Worm (Caenorhabditis elegans): ENCODE results near the gene lbp-4.
A peak's percentile ranks its signal among the peaks of the same experiment; 100 is the strongest.

lbp-4 gene

DNA sequence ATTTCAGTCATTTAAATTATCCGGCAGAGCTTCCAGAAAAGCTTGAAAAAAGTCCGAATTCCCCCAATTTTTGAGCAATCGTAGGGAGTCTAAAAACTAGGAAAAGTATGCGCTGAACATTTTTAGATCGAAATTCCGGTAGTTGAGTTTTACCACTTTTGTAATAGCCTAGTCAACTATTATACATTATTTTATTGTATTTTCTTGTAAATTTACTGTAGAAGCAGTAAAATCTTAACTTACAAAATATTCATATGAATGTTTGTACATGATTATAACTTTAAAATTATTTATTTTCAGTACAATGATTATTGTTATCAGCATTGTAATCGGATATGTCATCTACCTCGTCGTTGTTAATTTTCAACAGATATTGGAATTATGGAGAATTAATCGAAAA lies 38.9 kb upstream of the lbp-4 start, which contains the start of gene cyp-32A1:
TSS of gene cyp-32A1 (plus strand) at position 301 of the 400 bp plus-strand sequence.
- TF ChIP-seq fos-1 (tag; optimal IDR thresholded peaks at IDR 0.05): no peak
- no peak for TF ChIP-seq ztf-11 (tag; optimal IDR thresholded peaks at IDR 0.05)
- TF ChIP-seq aly-2 (tag; optimal IDR thresholded peaks at IDR 0.05): no peak
- no peak for TF ChIP-seq nhr-21 (tag; optimal IDR thresholded peaks at IDR 0.05)
- no peak for TF ChIP-seq R02D3.7 (tag; optimal IDR thresholded peaks at IDR 0.05)
- TF ChIP-seq C34F6.9 (tag; optimal IDR thresholded peaks at IDR 0.05): no peak
- no peak for TF ChIP-seq nhr-6 (tag; optimal IDR thresholded peaks at IDR 0.05)
- no peak for TF ChIP-seq mab-5 (tag; optimal IDR thresholded peaks at IDR 0.05)
- no peak for TF ChIP-seq ceh-16 (tag; optimal IDR thresholded peaks at IDR 0.05)
- TF ChIP-seq F13H6.1 (tag; optimal IDR thresholded peaks at IDR 0.05): no peak
- no peak for TF ChIP-seq lin-39 (tag; optimal IDR thresholded peaks at IDR 0.05)
- no peak for TF ChIP-seq nhr-23 (tag; optimal IDR thresholded peaks at IDR 0.05)
- no peak for TF ChIP-seq blmp-1 (tag; optimal IDR thresholded peaks at IDR 0.05; ENCODE audit: insufficient read depth)
- TF ChIP-seq zag-1 (tag; optimal IDR thresholded peaks at IDR 0.05): no peak
- no peak for TF ChIP-seq nhr-25 (tag; optimal IDR thresholded peaks at IDR 0.05)
- TF ChIP-seq skn-1 (tag; optimal IDR thresholded peaks at IDR 0.05): no peak
- no peak for TF ChIP-seq gmeb-1 (tag; optimal IDR thresholded peaks at IDR 0.05)
- TF ChIP-seq nhr-10 (tag; optimal IDR thresholded peaks at IDR 0.05): no peak
- no peak for TF ChIP-seq unc-62 (GFP tag; optimal IDR thresholded peaks at IDR 0.05)

DNA sequence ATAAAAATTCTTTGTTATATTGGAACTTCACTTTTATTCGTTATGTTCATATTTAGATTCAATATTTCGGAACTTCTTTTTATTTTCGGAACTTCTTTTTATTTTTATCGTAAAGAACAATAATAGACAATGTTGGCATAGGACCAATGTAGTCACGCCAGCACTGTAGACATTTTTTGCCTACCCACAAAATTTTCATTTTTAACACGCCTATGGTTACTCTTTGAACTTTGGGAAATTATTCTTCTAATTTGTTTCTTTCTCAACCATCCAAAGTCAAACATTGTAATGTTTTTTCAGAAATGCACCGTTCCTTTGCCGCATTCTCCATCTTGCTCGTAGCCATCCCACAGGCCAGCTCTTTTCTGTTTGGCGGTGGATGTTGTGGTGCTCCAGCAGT lies 35.3 kb upstream of the lbp-4 start, which contains the start of gene C26F1.1:
TSS of gene C26F1.1 (plus strand) at position 301 of the 400 bp plus-strand sequence.
- TF ChIP-seq ztf-11 (tag; optimal IDR thresholded peaks at IDR 0.05) (no peak), ceh-82 (tag; optimal IDR thresholded peaks at IDR 0.05) (no peak), unc-62 (GFP tag; optimal IDR thresholded peaks at IDR 0.05) (no peak), ztf-1 (GFP tag; conservative IDR thresholded peaks at IDR 0.05) (no peak), nhr-6 (tag; optimal IDR thresholded peaks at IDR 0.05) (no peak), R02D3.7 (tag; optimal IDR thresholded peaks at IDR 0.05) (no peak), C34F6.9 (tag; optimal IDR thresholded peaks at IDR 0.05) (no peak)

- TF ChIP-seq mbf-1 (tag; optimal IDR thresholded peaks at IDR 0.05) (no peak), F13H6.1 (tag; optimal IDR thresholded peaks at IDR 0.05) (no peak), nhr-23 (tag; optimal IDR thresholded peaks at IDR 0.05) (no peak), ceh-16 (tag; optimal IDR thresholded peaks at IDR 0.05) (no peak), peb-1 (tag; optimal IDR thresholded peaks at IDR 0.05) (no peak), R02D3.7 (tag; optimal IDR thresholded peaks at IDR 0.05) (no peak), snpc-4 (tag; optimal IDR thresholded peaks at IDR 0.05) (no peak), nhr-12 (tag; optimal IDR thresholded peaks at IDR 0.05) (no peak), ztf-1 (GFP tag; conservative IDR thresholded peaks at IDR 0.05) (no peak), unc-39 (tag; optimal IDR thresholded peaks at IDR 0.05) (no peak), nhr-6 (tag; optimal IDR thresholded peaks at IDR 0.05) (no peak), unc-55 (GFP tag; optimal IDR thresholded peaks at IDR 0.05) (no peak), Y55F3AM.14 (GFP tag; optimal IDR thresholded peaks at IDR 0.05) (no peak), dmd-4 (tag; optimal IDR thresholded peaks at IDR 0.05) (no peak), nhr-11 (tag; optimal IDR thresholded peaks at IDR 0.05) (no peak), blmp-1 (tag; optimal IDR thresholded peaks at IDR 0.05; ENCODE audit: insufficient read depth) (no peak), lin-39 (tag; optimal IDR thresholded peaks at IDR 0.05) (no peak), nhr-129 (tag; optimal IDR thresholded peaks at IDR 0.05) (no peak), alr-1 (tag; optimal IDR thresholded peaks at IDR 0.05) (no peak)
Measured at ce11 chrV:7785885-7786284, 34.5 kb upstream of the lbp-4 start.

DNA sequence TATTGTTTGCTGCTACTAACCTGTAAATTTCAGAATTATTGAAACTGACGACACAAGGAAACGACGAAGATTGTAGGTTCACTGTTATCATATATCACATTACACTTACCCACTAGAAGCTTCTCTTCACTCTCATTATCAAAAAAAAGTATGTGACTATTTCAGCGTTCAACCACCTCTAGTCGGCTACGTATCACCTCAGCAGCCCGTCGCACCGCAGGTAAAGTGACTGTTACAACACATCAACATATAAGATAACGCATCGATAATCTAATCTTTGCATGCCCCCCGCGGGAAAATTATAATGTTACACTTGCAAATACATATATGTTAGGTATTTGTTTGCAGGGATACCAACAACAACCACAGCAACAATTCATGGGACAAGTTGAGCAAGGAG lies 33.7 kb upstream of the lbp-4 start:
- TF ChIP-seq nhr-6 (tag; optimal IDR thresholded peaks at IDR 0.05): no peak
- no peak for TF ChIP-seq nhr-25 (tag; optimal IDR thresholded peaks at IDR 0.05)
- peak; percentile 82 for TF ChIP-seq fos-1 (tag; optimal IDR thresholded peaks at IDR 0.05)
- TF ChIP-seq sma-9 (GFP tag; optimal IDR thresholded peaks at IDR 0.05): peak; percentile 4
- TF ChIP-seq sma-9 (tag; optimal IDR thresholded peaks at IDR 0.05): no peak

DNA sequence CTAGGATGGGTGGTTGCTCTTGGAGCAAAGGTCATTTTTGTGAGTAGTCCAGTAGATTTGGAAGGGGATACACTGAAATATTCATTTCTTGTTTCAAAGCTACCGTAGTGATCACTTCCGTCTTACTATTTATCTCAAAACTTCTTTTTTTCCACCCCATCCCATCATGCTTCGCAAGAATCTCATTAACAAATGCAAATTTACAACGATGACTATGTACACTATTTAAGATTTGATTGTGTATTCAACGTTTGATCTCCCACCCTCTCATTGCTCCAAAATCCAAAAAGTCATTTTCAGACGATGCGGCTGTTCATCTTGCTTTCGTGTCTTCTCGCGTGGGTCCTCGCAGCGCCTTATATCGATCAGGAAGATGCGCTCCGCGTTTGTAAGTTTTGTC lies 27.3 kb upstream of the lbp-4 start, which contains the start of gene flp-21:
TSS of gene flp-21 (plus strand) at position 301 of the 400 bp plus-strand sequence.
- TF ChIP-seq nhr-25 (tag; optimal IDR thresholded peaks at IDR 0.05) (no peak), skn-1 (tag; optimal IDR thresholded peaks at IDR 0.05) (no peak), C34F6.9 (tag; optimal IDR thresholded peaks at IDR 0.05) (no peak), ama-1 (optimal IDR thresholded peaks at IDR 0.05) (no peak), lsy-2 (tag; optimal IDR thresholded peaks at IDR 0.05) (no peak), mdl-1 (tag; optimal IDR thresholded peaks at IDR 0.05) (no peak), aly-2 (tag; optimal IDR thresholded peaks at IDR 0.05) (no peak), egl-27 (tag; optimal IDR thresholded peaks at IDR 0.05) (no peak), nhr-23 (tag; optimal IDR thresholded peaks at IDR 0.05) (no peak), nhr-237 (tag; optimal IDR thresholded peaks at IDR 0.05) (no peak), ztf-4 (tag; optimal IDR thresholded peaks at IDR 0.05) (no peak), nhr-21 (tag; optimal IDR thresholded peaks at IDR 0.05) (no peak), unc-39 (tag; optimal IDR thresholded peaks at IDR 0.05) (no peak), sem-4 (tag; optimal IDR thresholded peaks at IDR 0.05) (no peak), nhr-10 (tag; optimal IDR thresholded peaks at IDR 0.05) (no peak), ztf-1 (GFP tag; conservative IDR thresholded peaks at IDR 0.05) (no peak), Y55F3AM.14 (GFP tag; optimal IDR thresholded peaks at IDR 0.05) (no peak), nhr-129 (tag; optimal IDR thresholded peaks at IDR 0.05) (no peak), ztf-11 (tag; optimal IDR thresholded peaks at IDR 0.05) (no peak), gmeb-1 (tag; optimal IDR thresholded peaks at IDR 0.05) (no peak)

All from whole organism, L2 larva.